Worm (Caenorhabditis elegans): ENCODE measurements around the gene epg-4.

DNA sequence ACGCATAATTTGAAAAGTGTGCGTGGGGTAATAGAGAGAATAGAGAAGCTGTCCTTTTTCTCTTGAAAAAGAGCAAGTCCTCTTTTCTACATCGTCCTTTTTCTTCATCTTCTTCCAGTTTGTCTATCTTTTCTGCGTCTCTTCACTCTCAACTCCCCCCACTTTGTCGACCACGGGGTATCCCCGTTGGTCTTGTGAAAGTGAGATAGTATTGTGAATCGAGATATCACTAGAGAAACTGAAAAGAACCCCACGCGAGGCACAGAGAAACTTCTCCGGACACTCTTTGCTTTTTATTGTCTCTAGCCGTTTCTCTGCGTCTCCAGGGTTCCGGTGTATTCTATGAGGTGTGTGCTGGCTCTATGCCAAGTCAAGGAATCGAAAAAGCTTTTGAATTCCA is 26.3 kb upstream of the epg-4 start:
- TF ChIP-seq him-1 (tag; optimal IDR thresholded peaks at IDR 0.05) (peak; percentile 88), dao-5 (tag; optimal IDR thresholded peaks at IDR 0.05) (no peak), W03F9.2 (tag; optimal IDR thresholded peaks at IDR 0.05) (peak; percentile 51)

Measured in whole organism, L4/young adult.